Fruit fly (Drosophila melanogaster) whole organism, embryonic: ENCODE data around the gene CG32983.

Experiments
- Abd-B ChIP-seq: fragments of 200-800 bp; sonication (Bioruptor generic); optimal IDR thresholded peaks from 2 replicates; lab custom pipeline; 2018; ENCODE audit warnings: missing biosample characterization, mild to moderate bottlenecking, missing genetic modification characterization, moderate library complexity
- Atf3 ChIP-seq: fragments of 200-800 bp; sonication (Bioruptor generic); optimal IDR thresholded peaks from 3 replicates; lab custom pipeline; 2016; ENCODE audit warnings: missing biosample characterization, missing genetic modification characterization
- CG10147 ChIP-seq: fragments of 200-800 bp; sonication (Bioruptor generic); optimal IDR thresholded peaks from 2 replicates; lab custom pipeline; 2019; ENCODE audit warnings: missing biosample characterization, mild to moderate bottlenecking, missing genetic modification characterization, moderate library complexity
- CG1024 ChIP-seq: fragments of 200-800 bp; sonication (Bioruptor generic); IDR thresholded peaks from 2 replicates; pipeline ENCODE4 v1.3.6; 2022; ENCODE audit warnings: missing biosample characterization, missing genetic modification characterization
- CG10565 ChIP-seq: fragments of 200-800 bp; sonication (Bioruptor generic); optimal IDR thresholded peaks from 3 replicates; lab custom pipeline; 2016; ENCODE audit warnings: missing biosample characterization, mild to moderate bottlenecking, missing genetic modification characterization
- CG11093 ChIP-seq: fragments of 200-800 bp; sonication (Bioruptor generic); IDR thresholded peaks from 3 replicates; pipeline ENCODE4 v1.3.6; 2022; ENCODE audit warnings: missing biosample characterization, missing genetic modification characterization
- CG12744 ChIP-seq: fragments of 200-800 bp; sonication (Bioruptor generic); optimal IDR thresholded peaks from 2 replicates; lab custom pipeline; 2016; ENCODE audit warnings: missing biosample characterization, missing genetic modification characterization
- CG13287 ChIP-seq: fragments of 200-800 bp; sonication (Bioruptor generic); IDR thresholded peaks from 2 replicates; pipeline ENCODE4 v1.3.6; 2022; ENCODE audit warnings: missing biosample characterization, missing genetic modification characterization; ENCODE audit not compliant: partially characterized antibody
- CG14050 ChIP-seq: fragments of 200-800 bp; sonication (Bioruptor generic); IDR thresholded peaks from 3 replicates; pipeline ENCODE4 v1.3.6; 2022; ENCODE audit warnings: missing biosample characterization, missing genetic modification characterization
- CG15514 ChIP-seq: fragments of 200-800 bp; sonication (Bioruptor generic); optimal IDR thresholded peaks from 3 replicates; lab custom pipeline; 2017; ENCODE audit warnings: missing biosample characterization, missing genetic modification characterization, mild to moderate bottlenecking, moderate library complexity, missing genetic modification reagents
- CG16813 ChIP-seq: fragments of 200-800 bp; sonication (Bioruptor generic); IDR thresholded peaks from 3 replicates; pipeline ENCODE4 v1.3.6; 2022; ENCODE audit warnings: missing biosample characterization, missing genetic modification characterization; ENCODE audit not compliant: partially characterized antibody
- CG17361 ChIP-seq: fragments of 200-800 bp; sonication (Bioruptor generic); IDR thresholded peaks from 3 replicates; pipeline ENCODE4 v1.3.6; 2022; ENCODE audit warnings: missing biosample characterization, missing genetic modification characterization
- CG17385 ChIP-seq: fragments of 200-800 bp; sonication (Bioruptor generic); optimal IDR thresholded peaks from 3 replicates; lab custom pipeline; 2018; ENCODE audit warnings: missing biosample characterization, mild to moderate bottlenecking, missing genetic modification characterization
- CG17829 ChIP-seq: fragments of 200-800 bp; optimal IDR thresholded peaks from 2 replicates; lab custom pipeline; 2019; ENCODE audit warnings: missing biosample characterization, mild to moderate bottlenecking, missing genetic modification characterization, moderate library complexity
- CG4730 ChIP-seq: fragments of 200-800 bp; sonication (Bioruptor generic); IDR thresholded peaks from 2 replicates; pipeline ENCODE4 v1.3.6; 2022; ENCODE audit warnings: missing biosample characterization, missing genetic modification characterization
- CG4820 ChIP-seq: fragments of 200-800 bp; sonication (Bioruptor generic); optimal IDR thresholded peaks from 3 replicates; lab custom pipeline; 2016; ENCODE audit warnings: missing biosample characterization, missing genetic modification characterization
- CG5180 ChIP-seq: fragments of 200-800 bp; sonication (Bioruptor generic); optimal IDR thresholded peaks from 3 replicates; lab custom pipeline; 2017; ENCODE audit warnings: missing biosample characterization, missing genetic modification characterization, mild to moderate bottlenecking, moderate library complexity, missing genetic modification reagents
- CG5953 ChIP-seq: fragments of 200-800 bp; sonication (Bioruptor generic); IDR thresholded peaks from 2 replicates; pipeline ENCODE4 v1.3.6; 2022; ENCODE audit warnings: missing biosample characterization, missing genetic modification characterization
- CG6683 ChIP-seq: fragments of 200-800 bp; sonication (Bioruptor generic); optimal IDR thresholded peaks from 2 replicates; lab custom pipeline; 2017; ENCODE audit warnings: missing biosample characterization, mild to moderate bottlenecking, missing genetic modification characterization, missing genetic modification reagents
- CG7786 ChIP-seq: fragments of 200-800 bp; sonication (Bioruptor generic); optimal IDR thresholded peaks from 2 replicates; lab custom pipeline; 2016; ENCODE audit warnings: missing biosample characterization, missing genetic modification characterization
- CG8944 ChIP-seq: fragments of 200-800 bp; sonication (Bioruptor generic); optimal IDR thresholded peaks from 3 replicates; lab custom pipeline; 2016; ENCODE audit warnings: missing biosample characterization, missing genetic modification characterization
- CrebB ChIP-seq: fragments of 200-800 bp; sonication (Bioruptor generic); optimal IDR thresholded peaks from 3 replicates; lab custom pipeline; 2018; ENCODE audit warnings: missing biosample characterization, mild to moderate bottlenecking, missing genetic modification characterization
- D ChIP-seq, 2 experiments: fragments of 200-800 bp in 1 of 2; fragments of >200 bp in 1 of 2; sonication (Bioruptor generic) in 1 of 2; optimal IDR thresholded peaks; 2 replicates in 1 of 2; 3 replicates in 1 of 2; lab custom pipeline; 2017; ENCODE audit warnings: mild to moderate bottlenecking in 1 of 2, missing biosample characterization in 1 of 2, missing genetic modification characterization in 1 of 2, missing genetic modification reagents in 1 of 2
- D19B ChIP-seq: fragments of 200-800 bp; sonication (Bioruptor generic); optimal IDR thresholded peaks from 2 replicates; lab custom pipeline; 2017; ENCODE audit warnings: missing biosample characterization, mild to moderate bottlenecking, missing genetic modification characterization
- Fer1 ChIP-seq: fragments of 200-800 bp; sonication (Bioruptor generic); optimal IDR thresholded peaks from 2 replicates; lab custom pipeline; 2017; ENCODE audit warnings: missing biosample characterization, mild to moderate bottlenecking, missing genetic modification characterization
- Fer3 ChIP-seq: fragments of 200-800 bp; sonication (Bioruptor generic); optimal IDR thresholded peaks from 2 replicates; lab custom pipeline; 2018; ENCODE audit warnings: missing biosample characterization, mild to moderate bottlenecking, missing genetic modification characterization, moderate library complexity
- Hmr ChIP-seq: fragments of 200-800 bp; sonication (Bioruptor generic); optimal IDR thresholded peaks from 3 replicates; lab custom pipeline; 2017; ENCODE audit warnings: mild to moderate bottlenecking, missing biosample characterization, missing genetic modification reagents, missing genetic modification characterization
- Lhr ChIP-seq: fragments of 200-800 bp; sonication (Bioruptor generic); optimal IDR thresholded peaks from 3 replicates; lab custom pipeline; 2017; ENCODE audit warnings: mild to moderate bottlenecking, missing biosample characterization, missing genetic modification reagents, missing genetic modification characterization
- Usf ChIP-seq: fragments of 200-800 bp; sonication (Bioruptor generic); optimal IDR thresholded peaks from 2 replicates; lab custom pipeline; 2017; ENCODE audit warnings: missing genotype, missing biosample characterization, missing genetic modification characterization
- Xbp1 ChIP-seq: fragments of 200-800 bp; sonication (Bioruptor generic); optimal IDR thresholded peaks from 3 replicates; lab custom pipeline; 2016; ENCODE audit warnings: missing biosample characterization, mild to moderate bottlenecking, missing genetic modification characterization
- az2 ChIP-seq: fragments of 200-800 bp; sonication (Bioruptor generic); optimal IDR thresholded peaks from 3 replicates; lab custom pipeline; 2016; ENCODE audit warnings: missing biosample characterization, missing genetic modification characterization
- br ChIP-seq: fragments of >200 bp; optimal IDR thresholded peaks from 2 replicates; lab custom pipeline; 2017
- cato ChIP-seq: fragments of 200-800 bp; sonication (Bioruptor generic); optimal IDR thresholded peaks from 2 replicates; lab custom pipeline; 2016; ENCODE audit warnings: missing biosample characterization, missing genetic modification characterization, borderline replicate concordance
- dimm ChIP-seq: fragments of 200-800 bp; sonication (Bioruptor generic); IDR thresholded peaks from 2 replicates; pipeline ENCODE4 v1.3.6; 2022; ENCODE audit warnings: missing biosample characterization, missing genetic modification characterization
- fd102C ChIP-seq: fragments of 200-800 bp; sonication (Bioruptor generic); optimal IDR thresholded peaks from 2 replicates; lab custom pipeline; 2018; ENCODE audit warnings: missing biosample characterization, mild to moderate bottlenecking, missing genetic modification characterization, moderate library complexity
- gcm ChIP-seq: fragments of 200-800 bp; sonication (Bioruptor generic); optimal IDR thresholded peaks from 2 replicates; lab custom pipeline; 2019; ENCODE audit warnings: missing biosample characterization, mild to moderate bottlenecking, missing genetic modification characterization, moderate library complexity
- hbn ChIP-seq: fragments of 200-800 bp; sonication (Bioruptor generic); IDR thresholded peaks from 2 replicates; pipeline ENCODE4 v1.3.6; 2022; ENCODE audit warnings: missing biosample characterization, missing genetic modification characterization; ENCODE audit not compliant: partially characterized antibody
- inv ChIP-seq: fragments of 200-800 bp; sonication (Bioruptor generic); IDR thresholded peaks from 2 replicates; pipeline ENCODE4 v1.3.6; 2022; ENCODE audit warnings: missing biosample characterization, missing genetic modification characterization; ENCODE audit not compliant: partially characterized antibody
- lilli ChIP-seq: fragments of 200-800 bp; sonication (Bioruptor generic); optimal IDR thresholded peaks from 3 replicates; lab custom pipeline; 2016; ENCODE audit warnings: missing biosample characterization, missing genetic modification characterization
- luna ChIP-seq: fragments of 200-800 bp; sonication (Bioruptor generic); optimal IDR thresholded peaks from 2 replicates; lab custom pipeline; 2016; ENCODE audit warnings: missing biosample characterization, missing genetic modification characterization
- nmo ChIP-seq: fragments of 200-800 bp; sonication (Bioruptor generic); optimal IDR thresholded peaks from 2 replicates; lab custom pipeline; 2018; ENCODE audit warnings: missing biosample characterization, mild to moderate bottlenecking, missing genetic modification characterization, moderate library complexity
- pfk ChIP-seq: fragments of 200-800 bp; sonication (Bioruptor generic); optimal IDR thresholded peaks from 2 replicates; lab custom pipeline; 2018; ENCODE audit warnings: missing biosample characterization, mild to moderate bottlenecking, missing genetic modification characterization, moderate library complexity
- pros ChIP-seq: fragments of 200-800 bp; sonication (Bioruptor generic); optimal IDR thresholded peaks from 3 replicates; lab custom pipeline; 2019; ENCODE audit warnings: missing biosample characterization, mild to moderate bottlenecking, missing genetic modification characterization, moderate library complexity
- repo ChIP-seq: fragments of 200-800 bp; sonication (Bioruptor generic); optimal IDR thresholded peaks from 2 replicates; lab custom pipeline; 2016; ENCODE audit warnings: missing biosample characterization, missing genetic modification characterization
- rib ChIP-seq: fragments of 200-800 bp; sonication (Bioruptor generic); IDR thresholded peaks from 2 replicates; pipeline ENCODE4 v1.3.6; 2022; ENCODE audit warnings: missing biosample characterization, missing genetic modification characterization
- sima ChIP-seq: fragments of 200-800 bp; sonication (Bioruptor generic); optimal IDR thresholded peaks from 2 replicates; lab custom pipeline; 2016; ENCODE audit warnings: missing biosample characterization, missing genetic modification characterization
- sisA ChIP-seq: fragments of 200-800 bp; sonication (Bioruptor generic); IDR thresholded peaks from 2 replicates; pipeline ENCODE4 v1.3.6; 2022; ENCODE audit warnings: missing biosample characterization, missing genetic modification characterization
- stwl ChIP-seq: fragments of 200-800 bp; sonication (Bioruptor generic); optimal IDR thresholded peaks from 3 replicates; lab custom pipeline; 2018; ENCODE audit warnings: missing biosample characterization, mild to moderate bottlenecking, missing genetic modification characterization, moderate library complexity
- zen ChIP-seq: fragments of 200-800 bp; sonication (Bioruptor generic); optimal IDR thresholded peaks from 3 replicates; lab custom pipeline; 2018; ENCODE audit warnings: missing biosample characterization, mild to moderate bottlenecking, missing genetic modification characterization, moderate library complexity

The CG32983 gene

DNA sequence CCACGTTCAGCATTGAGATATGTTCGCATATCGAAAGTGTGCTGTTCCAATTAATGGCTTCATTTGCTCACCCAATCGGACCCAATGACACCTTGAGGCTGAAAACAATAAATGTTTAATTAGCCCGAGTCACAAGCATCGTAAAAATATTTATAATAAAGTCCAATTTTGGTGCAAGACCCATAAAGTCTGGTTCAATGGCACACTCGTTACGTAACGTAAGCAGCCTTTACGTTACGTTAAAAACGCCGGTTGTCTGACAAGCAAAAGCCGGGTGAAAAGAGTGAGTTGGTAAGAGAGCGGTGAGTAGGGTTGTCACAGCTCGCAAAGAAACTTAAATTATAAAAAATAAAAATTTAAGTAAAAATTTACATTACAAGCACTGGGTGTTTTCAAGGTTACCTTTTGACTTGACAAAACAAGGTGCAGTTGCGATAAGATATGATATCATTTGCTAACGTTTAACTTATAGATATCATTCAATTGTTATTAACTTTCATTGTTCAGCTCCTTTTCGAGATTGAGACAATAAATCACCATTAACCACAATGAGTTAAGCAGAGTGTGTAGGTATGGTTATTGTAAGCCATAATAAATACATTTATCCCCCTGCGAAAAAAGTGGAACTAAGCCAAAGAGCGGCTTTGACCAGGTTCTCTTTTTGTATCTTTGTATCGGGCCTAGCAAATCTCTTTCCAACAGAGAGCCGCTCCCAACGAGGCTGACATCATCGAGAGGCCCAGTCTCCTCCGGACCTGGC is 32.5 kb downstream of the CG32983 start (continued):
- TF ChIP-seq CG4820 (no peak), Lhr (GFP tag; lab: Kevin White, UChicago) (no peak), CG11093 (GFP tag; lab: Robert Waterston, UW) (no peak), CG15514 (GFP tag; lab: Kevin White, UChicago) (peak; percentile 16), az2 (GFP tag; lab: Kevin White, UChicago) (peak; percentile 36), stwl (tag; lab: Kevin White, UChicago) (no peak), rib (GFP tag; lab: Robert Waterston, UW) (no peak), sima (GFP tag; lab: Kevin White, UChicago) (no peak), sisA (GFP tag; lab: Robert Waterston, UW) (no peak), CG17361 (GFP tag; lab: Robert Waterston, UW) (peak; percentile 68), CG8944 (no peak), Hmr (GFP tag; lab: Kevin White, UChicago) (peak; percentile 55), CrebB (no peak), hbn (no peak), luna (GFP tag; lab: Kevin White, UChicago) (no peak), dimm (GFP tag; lab: Robert Waterston, UW) (no peak), Usf (GFP tag; lab: Kevin White, UChicago) (no peak), CG17385 (peak; percentile 17), br (lab: Kevin White, UChicago) (no peak), CG17829 (tag; lab: Kevin White, UChicago) (peak; percentile 47), Xbp1 (GFP tag; lab: Kevin White, UChicago) (peak; percentile 25), pfk (GFP tag; lab: Kevin White, UChicago) (no peak), CG10147 (GFP tag; lab: Kevin White, UChicago) (peak; percentile 58), CG12744 (GFP tag; lab: Kevin White, UChicago) (no peak), Fer3 (tag; lab: Kevin White, UChicago) (peak; percentile 43), CG5180 (GFP tag; lab: Kevin White, UChicago) (peak; percentile 15), lilli (peak; percentile 38), zen (tag; lab: Kevin White, UChicago) (no peak), Atf3 (GFP tag; lab: Kevin White, UChicago) (no peak), CG6683 (GFP tag; lab: Kevin White, UChicago) (no peak), CG5953 (GFP tag; lab: Robert Waterston, UW) (0 out of 2 replicates have a peak, but pooled peaks have one; percentile 22), CG1024 (no peak), CG4730 (GFP tag; lab: Robert Waterston, UW) (no peak), inv (GFP tag; lab: Robert Waterston, UW) (no peak), CG7786 (peak; percentile 21), nmo (GFP tag; lab: Kevin White, UChicago) (peak; percentile 53), gcm (peak; percentile 19), CG13287 (GFP tag; lab: Robert Waterston, UW) (no peak), Abd-B (GFP tag; lab: Kevin White, UChicago) (peak; percentile 27), CG14050 (GFP tag; lab: Robert Waterston, UW) (no peak), D19B (GFP tag; lab: Kevin White, UChicago) (peak; percentile 25), pros (no peak), CG16813 (GFP tag; lab: Robert Waterston, UW) (no peak), D (optimal IDR thresholded peaks at IDR 0.05; lab: Kevin White, UChicago) (no peak), D (GFP tag; optimal IDR thresholded peaks at IDR 0.05; lab: Kevin White, UChicago) (no peak), cato (GFP tag; lab: Kevin White, UChicago) (peak; percentile 6), fd102C (GFP tag; lab: Kevin White, UChicago) (no peak), repo (GFP tag; lab: Kevin White, UChicago) (no peak), CG10565 (GFP tag; lab: Kevin White, UChicago) (no peak), Fer1 (GFP tag; lab: Kevin White, UChicago) (peak; percentile 63)
